Fruit fly (Drosophila melanogaster): Measurements from ENCODE around the gene eag.

dm6 chrX:15028152-15028551 is 72.9 kb downstream of the eag start:
- no peak for TF ChIP-seq CG11902 (GFP tag; optimal IDR thresholded peaks at IDR 0.05)
- no peak for TF ChIP-seq CG8119 (GFP tag; IDR thresholded peaks at IDR 0.05)
- no peak for TF ChIP-seq CG15336 (GFP tag; IDR thresholded peaks at IDR 0.05)
